Fruit fly (Drosophila melanogaster) whole organism, wandering third instar larva: ENCODE measurements around the gene CG15167.

Experiments used
- CG32264 ChIP-seq: fragments of 200-800 bp; sonication (Bioruptor generic); optimal IDR thresholded peaks from 2 replicates; lab custom pipeline; 2016; ENCODE audit warnings: missing biosample characterization, missing genetic modification characterization
- Hnf4 ChIP-seq: fragments of 200-800 bp; sonication (Bioruptor generic); optimal IDR thresholded peaks from 2 replicates; lab custom pipeline; 2016; ENCODE audit warnings: missing biosample characterization, mild to moderate bottlenecking, missing genetic modification characterization
- Rel ChIP-seq, 2 experiments: fragments of 200-800 bp; sonication (Bioruptor generic) in 1 of 2; optimal IDR thresholded peaks; 2 replicates in 1 of 2; 3 replicates in 1 of 2; lab custom pipeline; 2016 to 2019; ENCODE audit warnings: mild to moderate bottlenecking in 2 of 2, missing biosample characterization in 2 of 2, missing genetic modification characterization in 2 of 2, moderate library complexity in 1 of 2
- ey ChIP-seq: fragments of 200-800 bp; sonication (Bioruptor generic); optimal IDR thresholded peaks from 2 replicates; lab custom pipeline; 2016; ENCODE audit warnings: missing biosample characterization, missing genetic modification characterization
- rgr ChIP-seq: fragments of 200-800 bp; sonication (Bioruptor generic); optimal IDR thresholded peaks from 3 replicates; lab custom pipeline; 2016; ENCODE audit warnings: missing biosample characterization, mild to moderate bottlenecking, missing genetic modification characterization
- sage ChIP-seq: fragments of 200-800 bp; sonication (Bioruptor generic); optimal IDR thresholded peaks from 2 replicates; lab custom pipeline; 2016; ENCODE audit warnings: missing biosample characterization, mild to moderate bottlenecking, missing genetic modification characterization

Gene CG15167

DNA sequence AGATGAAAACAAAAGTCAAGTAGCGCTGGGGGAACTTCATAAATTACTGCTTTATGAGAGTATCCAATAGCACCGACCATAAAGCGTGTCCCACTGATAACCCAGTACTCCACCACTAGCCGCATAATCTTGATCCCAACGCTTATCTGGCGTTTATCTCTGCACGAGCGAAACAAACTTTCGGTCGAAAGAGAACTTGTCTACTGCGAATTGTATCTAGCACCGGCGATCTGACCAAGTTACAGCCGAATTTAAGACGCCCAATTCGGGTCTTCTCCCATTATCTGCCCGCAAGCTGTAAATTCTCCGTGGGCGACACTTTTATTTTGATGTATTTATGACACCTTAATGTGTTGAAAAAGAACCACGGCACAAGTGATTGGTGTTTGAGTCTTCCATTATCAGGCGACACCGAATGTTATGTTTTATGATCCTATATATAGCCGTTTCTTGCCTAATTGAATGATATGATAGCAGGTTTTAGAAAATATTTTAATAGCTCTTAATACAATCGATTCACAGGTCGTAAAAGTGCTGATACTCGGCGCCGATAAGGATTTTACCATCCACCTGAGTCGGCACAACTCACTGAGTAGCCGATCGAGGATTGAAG lies 49.7 kb downstream of the CG15167 start:
- no peak for TF ChIP-seq rgr (GFP tag; lab: Kevin White, UChicago)
- TF ChIP-seq sage: no peak
- TF ChIP-seq CG32264 (GFP tag; lab: Kevin White, UChicago): no peak
- TF ChIP-seq ey: no peak
- TF ChIP-seq Rel (GFP tag; optimal IDR thresholded peaks at IDR 0.05; lab: Kevin White, UChicago): no peak
- TF ChIP-seq Rel (tag; optimal IDR thresholded peaks at IDR 0.05; lab: Kevin White, UChicago): peak; percentile 13
- no peak for TF ChIP-seq Hnf4 (GFP tag; lab: Kevin White, UChicago)
